Fruit fly (Drosophila melanogaster) whole organism, embryonic: ENCODE measurements around the gene Hsp70Aa.

Experiments used
- Aef1 ChIP-seq: fragments of 200-800 bp; sonication (Bioruptor generic); IDR thresholded peaks from 3 replicates; pipeline ENCODE4 v1.3.6; 2022; ENCODE audit warnings: missing biosample characterization, missing genetic modification characterization
- Atf-2 ChIP-seq: fragments of 200-800 bp; sonication (Bioruptor generic); optimal IDR thresholded peaks from 2 replicates; lab custom pipeline; 2016; ENCODE audit warnings: missing biosample characterization, missing genetic modification characterization
- CG11398 ChIP-seq: fragments of 200-800 bp; sonication (Bioruptor generic); optimal IDR thresholded peaks from 2 replicates; lab custom pipeline; 2016; ENCODE audit warnings: missing biosample characterization, missing genetic modification characterization
- CG11723 ChIP-seq: fragments of 200-800 bp; sonication (Bioruptor generic); optimal IDR thresholded peaks from 2 replicates; lab custom pipeline; 2017; ENCODE audit warnings: missing biosample characterization, mild to moderate bottlenecking, missing genetic modification characterization
- CG12659 ChIP-seq: fragments of 200-800 bp; sonication (Bioruptor generic); optimal IDR thresholded peaks from 3 replicates; lab custom pipeline; 2017; ENCODE audit warnings: mild to moderate bottlenecking, missing biosample characterization, missing genetic modification reagents, missing genetic modification characterization
- CG12942 ChIP-seq: fragments of 200-800 bp; sonication (Bioruptor generic); optimal IDR thresholded peaks from 3 replicates; lab custom pipeline; 2016; ENCODE audit warnings: missing biosample characterization, missing genetic modification characterization
- CG14860 ChIP-seq: fragments of 200-800 bp; sonication (Bioruptor generic); IDR thresholded peaks from 3 replicates; pipeline ENCODE4 v1.3.6; 2022; ENCODE audit warnings: missing biosample characterization, missing genetic modification characterization; ENCODE audit not compliant: partially characterized antibody
- CG14965 ChIP-seq: fragments of 200-800 bp; sonication (Bioruptor generic); optimal IDR thresholded peaks from 2 replicates; lab custom pipeline; 2016; ENCODE audit warnings: missing biosample characterization, missing genetic modification characterization, borderline replicate concordance
- CG15073 ChIP-seq: fragments of 200-800 bp; sonication (Bioruptor generic); optimal IDR thresholded peaks from 2 replicates; lab custom pipeline; 2016; ENCODE audit warnings: missing biosample characterization, missing genetic modification characterization
- CG17186 ChIP-seq: fragments of 200-800 bp; sonication (Bioruptor generic); optimal IDR thresholded peaks from 3 replicates; lab custom pipeline; 2017; ENCODE audit warnings: missing biosample characterization, missing genetic modification reagents, missing genetic modification characterization
- CG17359 ChIP-seq: fragments of 200-800 bp; sonication (Bioruptor generic); optimal IDR thresholded peaks from 3 replicates; lab custom pipeline; 2018; ENCODE audit warnings: missing biosample characterization, mild to moderate bottlenecking, missing genetic modification characterization, moderate library complexity
- CG17829 ChIP-seq: fragments of 200-800 bp; optimal IDR thresholded peaks from 2 replicates; lab custom pipeline; 2019; ENCODE audit warnings: missing biosample characterization, mild to moderate bottlenecking, missing genetic modification characterization, moderate library complexity
- CG18619 ChIP-seq: fragments of 200-800 bp; sonication (Bioruptor generic); optimal IDR thresholded peaks from 3 replicates; lab custom pipeline; 2017; ENCODE audit warnings: missing biosample characterization, mild to moderate bottlenecking, missing genetic modification characterization
- CG33213 ChIP-seq: fragments of 200-800 bp; sonication (Bioruptor generic); optimal IDR thresholded peaks from 3 replicates; lab custom pipeline; 2016; ENCODE audit warnings: missing biosample characterization, missing genetic modification characterization
- CG3847 ChIP-seq: fragments of 200-800 bp; sonication (Bioruptor generic); IDR thresholded peaks from 2 replicates; pipeline ENCODE4 v1.3.6; 2022; ENCODE audit warnings: missing biosample characterization, missing genetic modification characterization
- CG4360 ChIP-seq: fragments of 200-800 bp; sonication (Bioruptor generic); IDR thresholded peaks from 2 replicates; pipeline ENCODE4 v1.3.6; 2022; ENCODE audit warnings: missing biosample characterization, missing genetic modification characterization
- CG7372 ChIP-seq: fragments of 200-800 bp; sonication (Bioruptor generic); IDR thresholded peaks from 2 replicates; pipeline ENCODE4 v1.3.6; 2022; ENCODE audit warnings: missing biosample characterization, missing genetic modification characterization
- Dad ChIP-seq: fragments of 200-800 bp; sonication (Bioruptor generic); optimal IDR thresholded peaks from 3 replicates; lab custom pipeline; 2016; ENCODE audit warnings: missing biosample characterization, missing genetic modification characterization
- Fer2 ChIP-seq: fragments of 200-800 bp; sonication (Bioruptor generic); optimal IDR thresholded peaks from 2 replicates; lab custom pipeline; 2018; ENCODE audit warnings: missing biosample characterization, mild to moderate bottlenecking, missing genetic modification characterization, moderate library complexity
- Gug ChIP-seq: fragments of 200-800 bp; sonication (Bioruptor generic); IDR thresholded peaks from 4 replicates; pipeline ENCODE4 v1.3.6; 2022; ENCODE audit warnings: missing biosample characterization, missing genetic modification characterization
- HLH54F ChIP-seq: fragments of 200-800 bp; sonication (Bioruptor generic); optimal IDR thresholded peaks from 3 replicates; lab custom pipeline; 2016; ENCODE audit warnings: missing biosample characterization, missing genetic modification characterization
- Hand ChIP-seq: fragments of 200-800 bp; sonication (Bioruptor generic); optimal IDR thresholded peaks from 2 replicates; lab custom pipeline; 2017; ENCODE audit warnings: mild to moderate bottlenecking, missing biosample characterization, missing genetic modification reagents, missing genetic modification characterization
- Lim3 ChIP-seq: fragments of 200-800 bp; sonication (Bioruptor generic); IDR thresholded peaks from 2 replicates; pipeline ENCODE4 v1.3.6; 2022; ENCODE audit warnings: missing biosample characterization, missing genetic modification characterization
- Max ChIP-seq: fragments of 200-800 bp; sonication (Bioruptor generic); optimal IDR thresholded peaks from 2 replicates; lab custom pipeline; 2016; ENCODE audit warnings: missing biosample characterization, mild to moderate bottlenecking, missing genetic modification characterization
- Mes4 ChIP-seq: fragments of 200-800 bp; sonication (Bioruptor generic); optimal IDR thresholded peaks from 2 replicates; lab custom pipeline; 2016; ENCODE audit warnings: missing biosample characterization, missing genetic modification characterization
- Nf-YB ChIP-seq: fragments of 200-800 bp; sonication (Bioruptor generic); optimal IDR thresholded peaks from 3 replicates; lab custom pipeline; 2019; ENCODE audit warnings: missing biosample characterization, mild to moderate bottlenecking, missing genetic modification characterization, moderate library complexity
- Optix ChIP-seq: fragments of 200-800 bp; sonication (Bioruptor generic); IDR thresholded peaks from 3 replicates; pipeline ENCODE4 v1.3.6; 2022; ENCODE audit warnings: missing biosample characterization, missing genetic modification characterization
- Rfx ChIP-seq: fragments of 200-800 bp; sonication (Bioruptor generic); IDR thresholded peaks from 2 replicates; pipeline ENCODE4 v1.3.6; 2022; ENCODE audit warnings: missing biosample characterization, missing genetic modification characterization
- Sox100B ChIP-seq: fragments of 200-800 bp; sonication (Bioruptor generic); optimal IDR thresholded peaks from 3 replicates; lab custom pipeline; 2018; ENCODE audit warnings: missing biosample characterization, mild to moderate bottlenecking, missing genetic modification characterization
- TFAM ChIP-seq: fragments of 200-800 bp; sonication (Bioruptor generic); optimal IDR thresholded peaks from 2 replicates; lab custom pipeline; 2017; ENCODE audit warnings: missing biosample characterization, missing genetic modification characterization, inconsistent platforms
- Vsx1 ChIP-seq: fragments of 200-800 bp; sonication (Bioruptor generic); optimal IDR thresholded peaks from 2 replicates; lab custom pipeline; 2017; ENCODE audit warnings: missing biosample characterization, mild to moderate bottlenecking, missing genetic modification characterization, missing genetic modification reagents
- chinmo ChIP-seq: fragments of 200-800 bp; sonication (Bioruptor generic); IDR thresholded peaks from 4 replicates; pipeline ENCODE4 v1.3.6; 2022; ENCODE audit warnings: missing biosample characterization, missing genetic modification characterization; ENCODE audit not compliant: partially characterized antibody
- dati ChIP-seq: fragments of 200-800 bp; sonication (Bioruptor generic); IDR thresholded peaks from 2 replicates; pipeline ENCODE4 v1.3.6; 2022; ENCODE audit warnings: missing biosample characterization, missing genetic modification characterization
- dmrt99B ChIP-seq: fragments of 200-800 bp; sonication (Bioruptor generic); optimal IDR thresholded peaks from 2 replicates; lab custom pipeline; 2018; ENCODE audit warnings: missing biosample characterization, mild to moderate bottlenecking, missing genetic modification characterization, moderate library complexity
- esg ChIP-seq: fragments of 200-800 bp; sonication (Bioruptor generic); conservative IDR thresholded peaks from 2 replicates; pipeline ENCODE4 v1.3.6; 2022; ENCODE audit warnings: missing biosample characterization, missing genetic modification characterization
- fd102C ChIP-seq: fragments of 200-800 bp; sonication (Bioruptor generic); optimal IDR thresholded peaks from 2 replicates; lab custom pipeline; 2018; ENCODE audit warnings: missing biosample characterization, mild to moderate bottlenecking, missing genetic modification characterization, moderate library complexity
- gro ChIP-seq: fragments of 200-800 bp; sonication (Bioruptor generic); optimal IDR thresholded peaks from 2 replicates; lab custom pipeline; 2016; ENCODE audit warnings: missing biosample characterization, missing genetic modification characterization
- jigr1 ChIP-seq: fragments of 200-800 bp; sonication (Bioruptor generic); IDR thresholded peaks from 3 replicates; pipeline ENCODE4 v1.3.6; 2022; ENCODE audit warnings: missing biosample characterization, missing genetic modification characterization
- jumu ChIP-seq: fragments of 200-800 bp; sonication (Bioruptor generic); optimal IDR thresholded peaks from 3 replicates; lab custom pipeline; 2016; ENCODE audit warnings: missing biosample characterization, missing genetic modification characterization
- lbe ChIP-seq: fragments of 200-800 bp; sonication (Bioruptor generic); optimal IDR thresholded peaks from 2 replicates; lab custom pipeline; 2016; ENCODE audit warnings: missing biosample characterization, mild to moderate bottlenecking, missing genetic modification characterization
- mam ChIP-seq: fragments of 200-800 bp; sonication (Bioruptor generic); optimal IDR thresholded peaks from 3 replicates; lab custom pipeline; 2016; ENCODE audit warnings: missing biosample characterization, missing genetic modification characterization
- onecut ChIP-seq: fragments of 200-800 bp; sonication (Bioruptor generic); IDR thresholded peaks from 2 replicates; pipeline ENCODE4 v1.3.6; 2022; ENCODE audit warnings: missing biosample characterization, missing genetic modification characterization
- pho ChIP-seq: fragments of 200-800 bp; sonication (Bioruptor generic); optimal IDR thresholded peaks from 2 replicates; lab custom pipeline; 2016; ENCODE audit warnings: missing biosample characterization, missing genetic modification characterization
- psq ChIP-seq: fragments of 200-800 bp; sonication (Bioruptor generic); optimal IDR thresholded peaks from 2 replicates; lab custom pipeline; 2017; ENCODE audit warnings: missing biosample characterization, missing genetic modification characterization
- repo ChIP-seq: fragments of 200-800 bp; sonication (Bioruptor generic); optimal IDR thresholded peaks from 2 replicates; lab custom pipeline; 2016; ENCODE audit warnings: missing biosample characterization, missing genetic modification characterization
- ro ChIP-seq: fragments of 200-800 bp; sonication (Bioruptor generic); IDR thresholded peaks from 2 replicates; pipeline ENCODE4 v1.3.6; 2022; ENCODE audit warnings: missing biosample characterization, missing genetic modification characterization
- run ChIP-seq: fragments of 200-800 bp; sonication (Bioruptor generic); optimal IDR thresholded peaks from 3 replicates; lab custom pipeline; 2018; ENCODE audit warnings: missing biosample characterization, mild to moderate bottlenecking, missing genetic modification characterization
- sima ChIP-seq: fragments of 200-800 bp; sonication (Bioruptor generic); optimal IDR thresholded peaks from 2 replicates; lab custom pipeline; 2016; ENCODE audit warnings: missing biosample characterization, missing genetic modification characterization
- sob ChIP-seq: fragments of 200-800 bp; sonication (Bioruptor generic); IDR thresholded peaks from 2 replicates; pipeline ENCODE4 v1.3.6; 2022; ENCODE audit warnings: missing biosample characterization, missing genetic modification characterization
- tll ChIP-seq, 2 experiments: fragments of 200-800 bp in 1 of 2; fragments of >200 bp in 1 of 2; sonication (Bioruptor generic) in 1 of 2; optimal IDR thresholded peaks; 2 replicates each; lab custom pipeline; 2017 to 2019; ENCODE audit warnings: missing biosample characterization in 2 of 2, missing genetic modification characterization in 2 of 2, mild to moderate bottlenecking in 1 of 2, moderate library complexity in 1 of 2
- unc-4 ChIP-seq: fragments of 200-800 bp; sonication (Bioruptor generic); IDR thresholded peaks from 2 replicates; pipeline ENCODE4 v1.3.6; 2022; ENCODE audit warnings: missing biosample characterization, missing genetic modification characterization; ENCODE audit not compliant: partially characterized antibody
- usp ChIP-seq: fragments of >200 bp; optimal IDR thresholded peaks from 2 replicates; lab custom pipeline; 2017; ENCODE audit warnings: missing biosample characterization, missing genetic modification characterization

The Hsp70Aa gene

dm6 chr3R:11920605-11921004 lies 35.7 kb downstream of the Hsp70Aa start (continued):
- TF ChIP-seq CG17186 (GFP tag; lab: Kevin White, UChicago), result no peak
- TF ChIP-seq CG17359 (tag; lab: Kevin White, UChicago), result no peak
- TF ChIP-seq psq (GFP tag; lab: Kevin White, UChicago), result no peak
- TF ChIP-seq run (tag; lab: Kevin White, UChicago), result no peak
- TF ChIP-seq Rfx (GFP tag; lab: Robert Waterston, UW), result peak; percentile 48; the same call in 1 of the 2 replicates
- no peak for TF ChIP-seq CG12942 (GFP tag; lab: Kevin White, UChicago)
- TF ChIP-seq unc-4 (GFP tag; lab: Robert Waterston, UW), result no peak
- TF ChIP-seq repo (GFP tag; lab: Kevin White, UChicago), result no peak
- peak; percentile 57 for TF ChIP-seq dmrt99B
- no peak for TF ChIP-seq lbe (GFP tag; lab: Kevin White, UChicago)
- TF ChIP-seq dati (GFP tag; lab: Robert Waterston, UW), result no peak
- no peak for TF ChIP-seq TFAM (GFP tag; lab: Kevin White, UChicago)
- TF ChIP-seq onecut (GFP tag; lab: Robert Waterston, UW), result no peak
- no peak for TF ChIP-seq CG11723 (GFP tag; lab: Kevin White, UChicago)
- TF ChIP-seq sob (GFP tag; lab: Robert Waterston, UW), result no peak
- no peak for TF ChIP-seq CG33213 (GFP tag; lab: Kevin White, UChicago)
- TF ChIP-seq Lim3 (GFP tag; lab: Robert Waterston, UW), result no peak
- no peak for TF ChIP-seq CG7372
- 0 out of 3 replicates have a peak, but pooled peaks have one; percentile 13 for TF ChIP-seq Aef1
- TF ChIP-seq gro, result no peak
- TF ChIP-seq CG12659 (GFP tag; lab: Kevin White, UChicago), result no peak
- no peak for TF ChIP-seq CG18619 (GFP tag; lab: Kevin White, UChicago)
- no peak for TF ChIP-seq CG11398
- TF ChIP-seq Optix, result no peak
- TF ChIP-seq sima (GFP tag; lab: Kevin White, UChicago), result no peak
- no peak for TF ChIP-seq CG4360 (GFP tag; lab: Robert Waterston, UW)
- TF ChIP-seq jumu, result no peak
- no peak for TF ChIP-seq Vsx1 (GFP tag; lab: Kevin White, UChicago)
- no peak for TF ChIP-seq CG15073
- no peak for TF ChIP-seq tll (GFP tag; optimal IDR thresholded peaks at IDR 0.05; lab: Kevin White, UChicago)
- TF ChIP-seq Max (GFP tag; lab: Kevin White, UChicago), result no peak
- TF ChIP-seq Gug (GFP tag; lab: Robert Waterston, UW), result no peak
- no peak for TF ChIP-seq CG17829 (tag; lab: Kevin White, UChicago)
- TF ChIP-seq usp (GFP tag; lab: Kevin White, UChicago), result no peak
- no peak for TF ChIP-seq Hand (GFP tag; lab: Kevin White, UChicago)
- no peak for TF ChIP-seq Atf-2 (GFP tag; lab: Kevin White, UChicago)
- TF ChIP-seq CG14860 (GFP tag; lab: Robert Waterston, UW), result no peak
- no peak for TF ChIP-seq HLH54F (GFP tag; lab: Kevin White, UChicago)
- no peak for TF ChIP-seq fd102C (GFP tag; lab: Kevin White, UChicago)
- TF ChIP-seq jigr1 (GFP tag; lab: Robert Waterston, UW), result no peak
- TF ChIP-seq esg, result 0 out of 2 replicates have a peak, but pooled peaks have one; percentile 12
- TF ChIP-seq ro (GFP tag; lab: Robert Waterston, UW), result no peak
- TF ChIP-seq CG3847 (GFP tag; lab: Robert Waterston, UW), result no peak; the same call in 1 of the 2 replicates
- TF ChIP-seq chinmo, result no peak
- TF ChIP-seq Sox100B (GFP tag; lab: Kevin White, UChicago), result no peak
- TF ChIP-seq Dad (GFP tag; lab: Kevin White, UChicago), result no peak
- TF ChIP-seq mam (GFP tag; lab: Kevin White, UChicago), result no peak
- TF ChIP-seq CG14965 (GFP tag; lab: Kevin White, UChicago), result no peak
- no peak for TF ChIP-seq Nf-YB (GFP tag; lab: Kevin White, UChicago)
- TF ChIP-seq pho, result no peak
- no peak for TF ChIP-seq Fer2
- no peak for TF ChIP-seq Mes4 (GFP tag; lab: Kevin White, UChicago)
